Fruit fly (Drosophila melanogaster) whole organism, embryonic: ENCODE results near the gene ppk11.
A peak's percentile ranks its signal among the peaks of the same experiment; 100 is the strongest.

Experiments used
- Atf3 ChIP-seq: fragments of 200-800 bp; sonication (Bioruptor generic); optimal IDR thresholded peaks from 3 replicates; lab custom pipeline; 2016; ENCODE audit warnings: missing biosample characterization, missing genetic modification characterization
- Awh ChIP-seq: fragments of 200-800 bp; sonication (Bioruptor generic); IDR thresholded peaks from 2 replicates; pipeline ENCODE4, ENCODE4 v1.3.6; 2022; ENCODE audit warnings: missing biosample characterization, missing genetic modification characterization
- CG10147 ChIP-seq: fragments of 200-800 bp; sonication (Bioruptor generic); optimal IDR thresholded peaks from 2 replicates; lab custom pipeline; 2019; ENCODE audit warnings: missing biosample characterization, mild to moderate bottlenecking, missing genetic modification characterization, moderate library complexity
- CG13424 ChIP-seq: fragments of 200-800 bp; sonication (Bioruptor generic); optimal IDR thresholded peaks from 2 replicates; lab custom pipeline; 2019; ENCODE audit warnings: missing biosample characterization, mild to moderate bottlenecking, missing genetic modification characterization, moderate library complexity
- CG13624 ChIP-seq: fragments of 200-800 bp; sonication (Bioruptor generic); optimal IDR thresholded peaks from 2 replicates; lab custom pipeline; 2016; ENCODE audit warnings: missing biosample characterization, missing genetic modification characterization
- CG13894 ChIP-seq: fragments of 200-800 bp; sonication (Bioruptor generic); optimal IDR thresholded peaks from 3 replicates; lab custom pipeline; 2018; ENCODE audit warnings: missing biosample characterization, mild to moderate bottlenecking, missing genetic modification characterization, moderate library complexity
- CG15601 ChIP-seq: fragments of 200-800 bp; sonication (Bioruptor generic); optimal IDR thresholded peaks from 3 replicates; lab custom pipeline; 2019; ENCODE audit warnings: missing biosample characterization, mild to moderate bottlenecking, missing genetic modification characterization, moderate library complexity
- CG15696 ChIP-seq: fragments of 200-800 bp; sonication (Bioruptor generic); optimal IDR thresholded peaks from 2 replicates; lab custom pipeline; 2019; ENCODE audit warnings: missing biosample characterization, mild to moderate bottlenecking, missing genetic modification characterization, moderate library complexity
- CG4328 ChIP-seq: fragments of 200-800 bp; sonication (Bioruptor generic); optimal IDR thresholded peaks from 3 replicates; lab custom pipeline; 2017; ENCODE audit warnings: missing biosample characterization, missing genetic modification reagents, missing genetic modification characterization
- CG6254 ChIP-seq: fragments of 200-800 bp; sonication (Bioruptor generic); optimal IDR thresholded peaks from 3 replicates; lab custom pipeline; 2017; ENCODE audit warnings: mild to moderate bottlenecking, missing biosample characterization, missing genetic modification reagents, missing genetic modification characterization
- CG6272 ChIP-seq: fragments of 200-800 bp; sonication (Bioruptor generic); IDR thresholded peaks from 2 replicates; pipeline ENCODE4 v1.3.6; 2022; ENCODE audit warnings: missing biosample characterization, missing genetic modification characterization
- CG7372 ChIP-seq: fragments of 200-800 bp; sonication (Bioruptor generic); IDR thresholded peaks from 2 replicates; pipeline ENCODE4 v1.3.6; 2022; ENCODE audit warnings: missing biosample characterization, missing genetic modification characterization
- CG7839 ChIP-seq: fragments of 200-800 bp; sonication (Bioruptor generic); optimal IDR thresholded peaks from 3 replicates; lab custom pipeline; 2018; ENCODE audit warnings: missing biosample characterization, mild to moderate bottlenecking, missing genetic modification characterization, moderate library complexity
- CG7928 ChIP-seq: fragments of 200-800 bp; sonication (Bioruptor generic); optimal IDR thresholded peaks from 2 replicates; lab custom pipeline; 2017; ENCODE audit warnings: missing biosample characterization, mild to moderate bottlenecking, missing genetic modification characterization
- CG9817 ChIP-seq: fragments of 200-800 bp; sonication (Bioruptor generic); optimal IDR thresholded peaks from 2 replicates; lab custom pipeline; 2018; ENCODE audit warnings: missing biosample characterization, mild to moderate bottlenecking, missing genetic modification characterization, moderate library complexity
- Camta ChIP-seq: fragments of 200-800 bp; sonication (Bioruptor generic); optimal IDR thresholded peaks from 2 replicates; lab custom pipeline; 2016; ENCODE audit warnings: missing biosample characterization, missing genetic modification characterization
- Dad ChIP-seq: fragments of 200-800 bp; sonication (Bioruptor generic); optimal IDR thresholded peaks from 3 replicates; lab custom pipeline; 2016; ENCODE audit warnings: missing biosample characterization, missing genetic modification characterization
- Dek ChIP-seq: fragments of 200-800 bp; sonication (Bioruptor generic); optimal IDR thresholded peaks from 3 replicates; lab custom pipeline; 2019; ENCODE audit warnings: missing biosample characterization, mild to moderate bottlenecking, missing genetic modification characterization, moderate library complexity
- Dip2 ChIP-seq: fragments of 200-800 bp; sonication (Bioruptor generic); IDR thresholded peaks from 2 replicates; pipeline ENCODE4 v1.3.6; 2022; ENCODE audit warnings: missing biosample characterization, missing genetic modification characterization
- Dll ChIP-seq: fragments of 200-800 bp; sonication (Bioruptor generic); IDR thresholded peaks from 4 replicates; pipeline ENCODE4 v1.3.6; 2022; ENCODE audit warnings: missing biosample characterization, missing genetic modification characterization; ENCODE audit not compliant: partially characterized antibody
- E2f1 ChIP-seq: fragments of 200-800 bp; sonication (Bioruptor generic); IDR thresholded peaks from 2 replicates; pipeline ENCODE4 v1.3.6; 2022; ENCODE audit warnings: missing biosample characterization, missing genetic modification characterization
- Fer3 ChIP-seq: fragments of 200-800 bp; sonication (Bioruptor generic); optimal IDR thresholded peaks from 2 replicates; lab custom pipeline; 2018; ENCODE audit warnings: missing biosample characterization, mild to moderate bottlenecking, missing genetic modification characterization, moderate library complexity
- HmgD ChIP-seq: fragments of 200-800 bp; sonication (Bioruptor generic); optimal IDR thresholded peaks from 3 replicates; lab custom pipeline; 2016; ENCODE audit warnings: missing biosample characterization, missing genetic modification characterization
- Hr3 ChIP-seq: fragments of 200-800 bp; sonication (Bioruptor generic); optimal IDR thresholded peaks from 3 replicates; lab custom pipeline; 2016; ENCODE audit warnings: missing biosample characterization, missing genetic modification characterization
- Hsf ChIP-seq: fragments of 200-800 bp; sonication (Bioruptor generic); optimal IDR thresholded peaks from 3 replicates; lab custom pipeline; 2016; ENCODE audit warnings: missing biosample characterization, missing genetic modification characterization
- Kr ChIP-seq: fragments of 200-800 bp; sonication (Bioruptor generic); optimal IDR thresholded peaks from 2 replicates; lab custom pipeline; 2017; ENCODE audit warnings: missing biosample characterization, mild to moderate bottlenecking, missing genetic modification characterization
- Lpt ChIP-seq: fragments of >200 bp; optimal IDR thresholded peaks from 2 replicates; lab custom pipeline; 2018; ENCODE audit warnings: missing biosample characterization, missing genetic modification characterization
- MTF-1 ChIP-seq: fragments of 200-800 bp; sonication (Bioruptor generic); optimal IDR thresholded peaks from 2 replicates; lab custom pipeline; 2018; ENCODE audit warnings: missing biosample characterization, mild to moderate bottlenecking, missing genetic modification characterization, borderline replicate concordance
- NfI ChIP-seq: fragments of 200-800 bp; sonication (Bioruptor generic); optimal IDR thresholded peaks from 3 replicates; lab custom pipeline; 2018; ENCODE audit warnings: missing biosample characterization, mild to moderate bottlenecking, missing genetic modification characterization, moderate library complexity
- Oaz ChIP-seq: fragments of 200-800 bp; sonication (Bioruptor generic); IDR thresholded peaks from 2 replicates; pipeline ENCODE4 v1.3.6; 2022; ENCODE audit warnings: missing biosample characterization, missing genetic modification characterization
- Opbp ChIP-seq: fragments of 200-800 bp; sonication (Bioruptor generic); IDR thresholded peaks from 3 replicates; pipeline ENCODE4 v1.3.6; 2022; ENCODE audit warnings: missing biosample characterization, missing genetic modification characterization; ENCODE audit not compliant: partially characterized antibody
- PHDP ChIP-seq: fragments of 200-800 bp; sonication (Bioruptor generic); optimal IDR thresholded peaks from 3 replicates; lab custom pipeline; 2018; ENCODE audit warnings: missing biosample characterization, mild to moderate bottlenecking, missing genetic modification characterization, moderate library complexity
- Rfx ChIP-seq: fragments of 200-800 bp; sonication (Bioruptor generic); IDR thresholded peaks from 2 replicates; pipeline ENCODE4 v1.3.6; 2022; ENCODE audit warnings: missing biosample characterization, missing genetic modification characterization
- Sry-δ ChIP-seq: fragments of 200-800 bp; sonication (Bioruptor generic); optimal IDR thresholded peaks from 2 replicates; lab custom pipeline; 2016; ENCODE audit warnings: missing biosample characterization, missing genetic modification characterization
- Taf1 ChIP-seq: fragments of 200-800 bp; sonication (Bioruptor generic); IDR thresholded peaks from 2 replicates; pipeline ENCODE4 v1.3.6; 2022; ENCODE audit warnings: missing biosample characterization, missing genetic modification characterization
- bab2 ChIP-seq: fragments of 200-800 bp; sonication (Bioruptor generic); optimal IDR thresholded peaks from 2 replicates; lab custom pipeline; 2016; ENCODE audit warnings: missing biosample characterization, missing genetic modification characterization
- cas ChIP-seq: fragments of 200-800 bp; sonication (Bioruptor generic); IDR thresholded peaks from 2 replicates; pipeline ENCODE4 v1.3.6; 2022; ENCODE audit warnings: missing biosample characterization, missing genetic modification characterization
- dmrt11E ChIP-seq: fragments of 200-800 bp; sonication (Bioruptor generic); optimal IDR thresholded peaks from 3 replicates; lab custom pipeline; 2018; ENCODE audit warnings: missing biosample characterization, mild to moderate bottlenecking, missing genetic modification characterization, moderate library complexity
- gsb-n ChIP-seq: fragments of 200-800 bp; sonication (Bioruptor generic); optimal IDR thresholded peaks from 3 replicates; lab custom pipeline; 2018; ENCODE audit warnings: missing biosample characterization, mild to moderate bottlenecking, missing genetic modification characterization
- ind ChIP-seq: fragments of 200-800 bp; sonication (Bioruptor generic); optimal IDR thresholded peaks from 3 replicates; lab custom pipeline; 2016; ENCODE audit warnings: missing biosample characterization, missing genetic modification characterization
- kay ChIP-seq: fragments of 200-800 bp; sonication (Bioruptor generic); optimal IDR thresholded peaks from 2 replicates; lab custom pipeline; 2016; ENCODE audit warnings: missing biosample characterization, missing genetic modification characterization
- lola ChIP-seq, 3 experiments: fragments of >200 bp in 2 of 3; fragments of 200-800 bp in 1 of 3; sonication (Bioruptor generic) in 1 of 3; optimal IDR thresholded peaks; 2 replicates each; lab custom pipeline; 2017 to 2019; ENCODE audit warnings: missing biosample characterization in 3 of 3, missing genetic modification characterization in 3 of 3, mild to moderate bottlenecking in 1 of 3, moderate library complexity in 1 of 3
- nerfin-1 ChIP-seq: fragments of 200-800 bp; sonication (Bioruptor generic); optimal IDR thresholded peaks from 3 replicates; lab custom pipeline; 2019; ENCODE audit warnings: missing biosample characterization, mild to moderate bottlenecking, missing genetic modification characterization, moderate library complexity
- pfk ChIP-seq: fragments of 200-800 bp; sonication (Bioruptor generic); optimal IDR thresholded peaks from 2 replicates; lab custom pipeline; 2018; ENCODE audit warnings: missing biosample characterization, mild to moderate bottlenecking, missing genetic modification characterization, moderate library complexity
- phol ChIP-seq: fragments of 200-800 bp; sonication (Bioruptor generic); optimal IDR thresholded peaks from 3 replicates; lab custom pipeline; 2018; ENCODE audit warnings: missing biosample characterization, mild to moderate bottlenecking, missing genetic modification characterization, moderate library complexity
- run ChIP-seq: fragments of 200-800 bp; sonication (Bioruptor generic); optimal IDR thresholded peaks from 3 replicates; lab custom pipeline; 2018; ENCODE audit warnings: missing biosample characterization, mild to moderate bottlenecking, missing genetic modification characterization
- schlank ChIP-seq: fragments of 200-800 bp; sonication (Bioruptor generic); optimal IDR thresholded peaks from 2 replicates; lab custom pipeline; 2018; ENCODE audit warnings: missing biosample characterization, mild to moderate bottlenecking, missing genetic modification characterization
- tin ChIP-seq: fragments of 200-800 bp; sonication (Bioruptor generic); optimal IDR thresholded peaks from 3 replicates; lab custom pipeline; 2016; ENCODE audit warnings: missing biosample characterization, missing genetic modification characterization
- tna ChIP-seq: fragments of 200-800 bp; sonication (Bioruptor generic); IDR thresholded peaks from 2 replicates; pipeline ENCODE4 v1.3.6; 2022; ENCODE audit warnings: missing biosample characterization, missing genetic modification characterization; ENCODE audit not compliant: partially characterized antibody
- vvl ChIP-seq: fragments of 200-800 bp; sonication (Bioruptor generic); IDR thresholded peaks from 2 replicates; pipeline ENCODE4 v1.3.6; 2022; ENCODE audit warnings: missing biosample characterization, missing genetic modification characterization

The ppk11 gene

DNA sequence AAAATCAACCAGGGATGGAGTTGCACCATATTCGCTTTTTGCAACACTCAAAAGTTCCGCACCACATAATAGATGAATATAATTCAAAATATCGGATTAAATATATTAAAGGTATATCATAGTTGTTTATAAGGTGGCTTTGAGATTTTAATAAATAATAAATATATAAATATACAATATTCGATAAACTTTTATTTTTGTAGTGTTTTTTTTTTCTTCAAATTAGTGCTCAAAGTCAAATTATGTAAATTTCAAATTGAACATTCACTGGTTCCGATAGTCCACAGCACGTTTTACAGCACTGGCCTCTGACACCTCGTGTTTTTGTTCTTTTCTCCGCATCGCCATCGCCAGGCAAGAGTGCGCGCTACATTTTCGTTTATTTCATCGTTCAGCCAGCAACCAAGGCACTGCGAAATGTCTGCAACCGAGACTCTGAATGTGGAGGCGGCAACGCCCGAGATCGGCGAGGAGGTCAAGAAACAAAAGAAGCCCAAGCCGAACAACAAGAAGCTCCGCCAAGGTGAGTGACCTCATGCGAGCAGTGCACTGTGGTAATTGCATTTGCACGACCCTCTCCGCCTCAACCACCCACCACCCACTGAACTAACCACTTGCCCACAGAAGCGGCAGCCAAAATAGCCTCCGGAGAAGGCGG is 11.5 kb downstream of the ppk11 start, which contains the start of the genes Taf11 and und (continued):
- TF ChIP-seq tin (peak; percentile 44), schlank (no peak), CG13424 (tag; lab: Kevin White, UChicago) (peak; percentile 47), CG7372 (GFP tag; lab: Robert Waterston, UW) (no peak), Fer3 (tag; lab: Kevin White, UChicago) (no peak), cas (GFP tag; lab: Robert Waterston, UW) (no peak), E2f1 (GFP tag; lab: Robert Waterston, UW) (no peak), nerfin-1 (no peak), Dek (tag; lab: Kevin White, UChicago) (no peak), CG7928 (peak; percentile 91), Dip2 (GFP tag; lab: Robert Waterston, UW) (no peak), Dll (GFP tag; lab: Robert Waterston, UW) (peak; percentile 83), Taf1 (GFP tag; lab: Robert Waterston, UW) (no peak), CG13894 (tag; lab: Kevin White, UChicago) (no peak), vvl (GFP tag; lab: Robert Waterston, UW) (peak; percentile 89), CG10147 (no peak), Hr3 (GFP tag; lab: Kevin White, UChicago) (peak; percentile 42), tna (GFP tag; lab: Robert Waterston, UW) (no peak), CG4328 (GFP tag; lab: Kevin White, UChicago) (peak; percentile 17), Dad (no peak), NfI (GFP tag; lab: Kevin White, UChicago) (peak; percentile 16), Camta (no peak), CG15601 (tag; lab: Kevin White, UChicago) (no peak), Awh (no peak), Rfx (GFP tag; lab: Robert Waterston, UW) (peak; percentile 57; the same call in 1 of the 2 replicates), dmrt11E (tag; lab: Kevin White, UChicago) (peak; percentile 15), MTF-1 (GFP tag; lab: Kevin White, UChicago) (no peak), CG9817 (tag; lab: Kevin White, UChicago) (peak; percentile 35), CG6254 (GFP tag; lab: Kevin White, UChicago) (no peak), Opbp (GFP tag; lab: Robert Waterston, UW) (0 out of 3 replicates have a peak, but pooled peaks have one; percentile 47), phol (tag; lab: Kevin White, UChicago) (peak; percentile 64), Hsf (GFP tag; lab: Kevin White, UChicago) (no peak), Sry-δ (GFP tag; lab: Kevin White, UChicago) (peak; percentile 59), pfk (GFP tag; lab: Kevin White, UChicago) (no peak), PHDP (no peak), Atf3 (GFP tag; lab: Kevin White, UChicago) (no peak), Lpt (GFP tag; lab: Kevin White, UChicago) (no peak), run (no peak), Oaz (GFP tag; lab: Robert Waterston, UW) (no peak), CG6272 (GFP tag; lab: Robert Waterston, UW) (no peak), HmgD (GFP tag; lab: Kevin White, UChicago) (no peak), Kr (no peak), CG13624 (GFP tag; lab: Kevin White, UChicago) (no peak), lola (GFP tag; optimal IDR thresholded peaks at IDR 0.05; lab: Kevin White, UChicago) (no peak), gsb-n (tag; lab: Kevin White, UChicago) (no peak), CG15696 (tag; lab: Kevin White, UChicago) (peak; percentile 36), bab2 (GFP tag; lab: Kevin White, UChicago) (no peak), ind (GFP tag; lab: Kevin White, UChicago) (peak; percentile 52), kay (GFP tag; lab: Kevin White, UChicago) (no peak), CG7839 (tag; lab: Kevin White, UChicago) (no peak)
